Worm (Caenorhabditis elegans) whole organism, L4 larva: ENCODE data around the gene srh-59.

Experiments
- Y48G9A.11 ChIP-seq: fragments of 200-800 bp; sonication (Bioruptor generic); IDR thresholded peaks from 2 replicates; pipeline ENCODE4 v1.3.6; 2022; ENCODE audit warnings: missing genetic modification reagents, missing genetic modification characterization, missing compliant biosample characterization
- aly-2 ChIP-seq: sonication (generic microtip); optimal IDR thresholded peaks from 2 replicates; lab custom pipeline; 2018; ENCODE audit warnings: missing biosample characterization, missing genetic modification characterization
- hif-1 ChIP-seq, 2 experiments: sonication (generic microtip); optimal IDR thresholded peaks; 2 replicates each; lab custom pipeline; 2016 to 2017; ENCODE audit warnings: missing compliant biosample characterization in 2 of 2, missing genetic modification characterization in 2 of 2, missing genetic modification reagents in 2 of 2, missing genotype in 2 of 2, mild to moderate bottlenecking in 1 of 2
- nhr-11 ChIP-seq: fragments of 150-350 bp; optimal IDR thresholded peaks from 2 replicates; lab custom pipeline; 2014; ENCODE audit warnings: missing biosample characterization, missing genetic modification characterization
- snpc-4 ChIP-seq: fragments of 150-350 bp; optimal IDR thresholded peaks from 2 replicates; lab custom pipeline; 2014; ENCODE audit warnings: missing biosample characterization, missing genetic modification characterization
- unc-39 ChIP-seq: sonication (generic microtip); optimal IDR thresholded peaks from 2 replicates; lab custom pipeline; 2017; ENCODE audit warnings: missing biosample characterization, missing genetic modification characterization

- TF ChIP-seq hif-1 (tag; optimal IDR thresholded peaks at IDR 0.05; lab: Kevin White, UChicago) (no peak), snpc-4 (tag; lab: Kevin White, UChicago) (no peak), nhr-11 (no peak), unc-39 (tag; lab: Kevin White, UChicago) (no peak), Y48G9A.11 (no peak), aly-2 (no peak)
These were observed 34.8 kb downstream of the srh-59 start for ce11 chrII:3616615-3617014.
